Worm (Caenorhabditis elegans): ENCODE measurements around the gene ugt-3.

Gene ugt-3

ce11 chrV:12786340-12786739, 13.7 kb downstream of the ugt-3 start:
- TF ChIP-seq nhr-77 (tag; optimal IDR thresholded peaks at IDR 0.05) (no peak), unc-62 (GFP tag; optimal IDR thresholded peaks at IDR 0.05) (no peak), fkh-2 (tag; optimal IDR thresholded peaks at IDR 0.05) (no peak), nhr-237 (tag; optimal IDR thresholded peaks at IDR 0.05) (no peak), pha-4 (tag; optimal IDR thresholded peaks at IDR 0.05) (no peak)

DNA sequence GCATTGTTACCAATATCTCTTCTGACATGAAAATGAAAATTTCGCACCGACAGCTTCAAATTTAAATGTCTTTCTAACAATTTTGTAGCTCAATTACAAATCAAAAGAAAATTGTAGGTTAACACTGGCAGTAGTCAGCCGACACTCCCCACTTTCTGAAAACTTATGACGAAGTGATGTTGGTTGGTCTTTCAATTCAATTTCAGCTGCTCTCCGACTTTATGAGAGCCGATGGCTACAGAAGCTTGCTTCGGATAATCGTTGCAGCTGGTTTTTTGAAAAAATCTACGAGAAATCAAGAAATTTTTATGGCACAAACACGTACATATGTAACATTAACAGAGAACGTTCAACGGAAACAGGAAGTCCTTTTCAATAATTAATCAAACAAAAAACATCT, 15.2 kb downstream of the ugt-3 start, which contains the start of gene sre-20:
Gene sre-20 (minus strand): TSS at position 101 of the 400 bp plus-strand sequence.
- no peak for TF ChIP-seq zag-1 (tag; optimal IDR thresholded peaks at IDR 0.05)
- TF ChIP-seq nhr-237 (tag; optimal IDR thresholded peaks at IDR 0.05), result no peak
- no peak for TF ChIP-seq aly-2 (tag; optimal IDR thresholded peaks at IDR 0.05)
- TF ChIP-seq egl-5 (tag; optimal IDR thresholded peaks at IDR 0.05), result no peak
- TF ChIP-seq lsy-12 (tag; optimal IDR thresholded peaks at IDR 0.05), result no peak
- TF ChIP-seq ama-1 (optimal IDR thresholded peaks at IDR 0.05), result no peak
- no peak for TF ChIP-seq egl-27 (tag; optimal IDR thresholded peaks at IDR 0.05)
- TF ChIP-seq nhr-25 (tag; optimal IDR thresholded peaks at IDR 0.05), result no peak
- TF ChIP-seq fkh-10 (GFP tag; optimal IDR thresholded peaks at IDR 0.05), result no peak
- TF ChIP-seq eor-1 (tag; optimal IDR thresholded peaks at IDR 0.05), result no peak
- TF ChIP-seq nhr-76 (tag; optimal IDR thresholded peaks at IDR 0.05), result no peak
- no peak for TF ChIP-seq elt-1 (tag; optimal IDR thresholded peaks at IDR 0.05)
- TF ChIP-seq ztf-11 (tag; optimal IDR thresholded peaks at IDR 0.05), result no peak
- TF ChIP-seq snpc-4 (tag; optimal IDR thresholded peaks at IDR 0.05), result no peak
- no peak for TF ChIP-seq ztf-4 (tag; optimal IDR thresholded peaks at IDR 0.05)
- TF ChIP-seq nhr-11 (tag; optimal IDR thresholded peaks at IDR 0.05), result no peak

DNA sequence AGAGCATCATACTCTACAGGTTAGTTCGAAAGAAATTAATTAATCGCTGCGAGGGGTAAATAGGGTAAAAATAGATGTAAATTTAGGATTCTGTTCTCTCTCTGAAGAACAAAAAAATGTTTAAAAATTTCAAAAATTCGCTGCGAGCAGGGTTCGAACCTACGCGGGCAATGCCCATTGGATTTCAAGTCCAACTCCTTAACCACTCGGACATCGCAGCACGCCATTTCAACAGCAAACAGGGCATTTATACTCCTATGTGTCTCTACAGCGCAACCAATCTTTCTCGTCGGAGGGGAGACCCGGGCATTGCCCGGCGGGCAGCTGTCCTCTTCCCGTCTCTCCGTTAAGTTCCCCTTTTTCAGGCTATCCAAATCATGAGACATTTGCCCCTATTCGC, 19.8 kb downstream of the ugt-3 start:
- TF ChIP-seq elt-2 (tag; optimal IDR thresholded peaks at IDR 0.05), result peak; percentile 28
- TF ChIP-seq lsy-12 (tag; optimal IDR thresholded peaks at IDR 0.05), result peak; percentile 57
- TF ChIP-seq eor-1 (tag; optimal IDR thresholded peaks at IDR 0.05), result no peak
- TF ChIP-seq mdl-1 (tag; optimal IDR thresholded peaks at IDR 0.05), result no peak
- TF ChIP-seq snpc-4 (tag; optimal IDR thresholded peaks at IDR 0.05), result no peak
- TF ChIP-seq pqm-1 (tag; optimal IDR thresholded peaks at IDR 0.05), result peak; percentile 7
- TF ChIP-seq nhr-43 (tag; optimal IDR thresholded peaks at IDR 0.05; ENCODE audit: poor library complexity, severe bottlenecking), result peak; percentile 29
- peak; percentile 49 for TF ChIP-seq nfya-1 (tag; optimal IDR thresholded peaks at IDR 0.05; ENCODE audit: insufficient read depth)
- no peak for TF ChIP-seq lin-15B (tag; optimal IDR thresholded peaks at IDR 0.05)
- peak; percentile 64 for TF ChIP-seq hmg-11 (tag; optimal IDR thresholded peaks at IDR 0.05)
- TF ChIP-seq lin-39 (tag; optimal IDR thresholded peaks at IDR 0.05), result peak; percentile 1
- TF ChIP-seq fos-1 (tag; optimal IDR thresholded peaks at IDR 0.05), result no peak
- peak; percentile 35 for TF ChIP-seq ceh-82 (tag; optimal IDR thresholded peaks at IDR 0.05)
- no peak for TF ChIP-seq sea-2 (GFP tag; optimal IDR thresholded peaks at IDR 0.05)
- TF ChIP-seq elt-1 (tag; optimal IDR thresholded peaks at IDR 0.05), result no peak
- peak; percentile 22 for TF ChIP-seq tbx-2 (tag; optimal IDR thresholded peaks at IDR 0.05)
- TF ChIP-seq pha-4 (tag; optimal IDR thresholded peaks at IDR 0.05), result peak; percentile 33

ce11 chrV:12773852-12774251, 26.2 kb downstream of the ugt-3 start:
- TF ChIP-seq ceh-28 (tag; optimal IDR thresholded peaks at IDR 0.05) (no peak), R02D3.7 (tag; optimal IDR thresholded peaks at IDR 0.05) (no peak), pqm-1 (tag; optimal IDR thresholded peaks at IDR 0.05) (no peak), sea-2 (GFP tag; optimal IDR thresholded peaks at IDR 0.05) (no peak), nfya-1 (tag; optimal IDR thresholded peaks at IDR 0.05; ENCODE audit: insufficient read depth) (no peak), fos-1 (tag; optimal IDR thresholded peaks at IDR 0.05) (no peak), nhr-67 (tag; optimal IDR thresholded peaks at IDR 0.05) (no peak), pha-4 (tag; optimal IDR thresholded peaks at IDR 0.05) (no peak), eor-1 (tag; optimal IDR thresholded peaks at IDR 0.05) (no peak), tbx-2 (tag; optimal IDR thresholded peaks at IDR 0.05) (no peak), ama-1 (optimal IDR thresholded peaks at IDR 0.05) (no peak), aly-2 (tag; optimal IDR thresholded peaks at IDR 0.05) (no peak)

DNA sequence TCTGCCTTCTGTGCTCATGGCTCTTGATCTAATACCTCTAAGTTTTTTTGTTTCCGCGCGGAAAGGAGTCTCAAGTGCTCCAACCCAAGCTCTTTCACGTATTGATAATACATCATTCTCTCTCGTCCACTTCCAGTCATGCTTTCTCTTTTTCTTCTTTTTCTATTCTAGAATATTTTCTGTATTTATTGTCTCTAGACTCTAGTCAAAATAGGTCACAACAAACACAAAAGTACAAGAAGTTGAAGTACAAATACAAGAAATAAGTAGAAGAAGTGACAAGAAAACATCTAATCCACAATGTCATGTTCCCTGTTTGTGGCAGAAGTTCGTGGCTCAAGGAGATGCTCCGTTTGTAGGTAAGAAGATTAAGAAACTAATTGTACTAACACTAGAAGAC, 26.8 kb downstream of the ugt-3 start, which contains the start of gene ZC455.1:
Gene ZC455.1 (plus strand): TSS at position 301 of the 400 bp plus-strand sequence.
- TF ChIP-seq ceh-16 (tag; optimal IDR thresholded peaks at IDR 0.05) (no peak), ZK546.5 (tag; optimal IDR thresholded peaks at IDR 0.05) (no peak), egl-5 (tag; optimal IDR thresholded peaks at IDR 0.05) (no peak), pqm-1 (tag; optimal IDR thresholded peaks at IDR 0.05) (no peak), skn-1 (tag; optimal IDR thresholded peaks at IDR 0.05) (no peak), daf-12 (tag; optimal IDR thresholded peaks at IDR 0.05) (no peak), lsy-12 (tag; optimal IDR thresholded peaks at IDR 0.05) (no peak), zag-1 (tag; optimal IDR thresholded peaks at IDR 0.05) (no peak), nhr-11 (tag; optimal IDR thresholded peaks at IDR 0.05) (no peak), hmg-11 (tag; optimal IDR thresholded peaks at IDR 0.05) (no peak), unc-39 (tag; optimal IDR thresholded peaks at IDR 0.05) (no peak), mdl-1 (tag; optimal IDR thresholded peaks at IDR 0.05) (no peak), mml-1 (tag; optimal IDR thresholded peaks at IDR 0.05) (no peak), fos-1 (tag; optimal IDR thresholded peaks at IDR 0.05) (no peak), sea-2 (GFP tag; optimal IDR thresholded peaks at IDR 0.05) (no peak)
